Fruit fly (Drosophila melanogaster): Measurements from ENCODE around the gene nmd.

nmd gene

dm6 chr2L:10331066-10331847, 27.5 kb upstream of the nmd start, which contains the start of the genes Schip1 and Cox10 (continued):
- TF ChIP-seq MTF-1 (GFP tag; optimal IDR thresholded peaks at IDR 0.05; ENCODE audit: borderline replicate concordance) = no peak
- peak in 1 of 2 experiments; percentile 29 for TF ChIP-seq bsh (GFP tag; optimal IDR thresholded peaks at IDR 0.05)
- no peak for TF ChIP-seq CG17802 (tag; optimal IDR thresholded peaks at IDR 0.05)
- TF ChIP-seq Ptx1 (GFP tag; IDR thresholded peaks at IDR 0.05) = no peak
- no peak for TF ChIP-seq CG8359 (GFP tag; optimal IDR thresholded peaks at IDR 0.05; ENCODE audit: borderline replicate concordance)
- no peak for TF ChIP-seq CG33213 (GFP tag; optimal IDR thresholded peaks at IDR 0.05)
- TF ChIP-seq CG3163 (GFP tag; optimal IDR thresholded peaks at IDR 0.05) = no peak
- no peak for TF ChIP-seq chinmo (GFP tag; IDR thresholded peaks at IDR 0.05; ENCODE audit: partially characterized antibody)
- no peak for TF ChIP-seq CG7987 (GFP tag; optimal IDR thresholded peaks at IDR 0.05)
- TF ChIP-seq ato (GFP tag; IDR thresholded peaks at IDR 0.05; ENCODE audit: partially characterized antibody) = no peak
- TF ChIP-seq dpn (GFP tag; optimal IDR thresholded peaks at IDR 0.05) = peak in 1 of 2 experiments; percentile 16
- TF ChIP-seq eyg (GFP tag; optimal IDR thresholded peaks at IDR 0.05) = no peak
- no peak for TF ChIP-seq CG2889 (GFP tag; IDR thresholded peaks at IDR 0.05)
- TF ChIP-seq Abd-B (GFP tag; optimal IDR thresholded peaks at IDR 0.05) = no peak
- no peak for TF ChIP-seq Bgb (GFP tag; IDR thresholded peaks at IDR 0.05; ENCODE audit: partially characterized antibody)
- peak; percentile 62 for TF ChIP-seq row (GFP tag; IDR thresholded peaks at IDR 0.05)
- no peak for TF ChIP-seq run (tag; optimal IDR thresholded peaks at IDR 0.05)
- no peak for TF ChIP-seq CG11504 (tag; optimal IDR thresholded peaks at IDR 0.05)
- no peak for TF ChIP-seq CG4360 (GFP tag; IDR thresholded peaks at IDR 0.05)
- TF ChIP-seq fd96Cb (tag; optimal IDR thresholded peaks at IDR 0.05) = no peak
- TF ChIP-seq E2f2 (GFP tag; IDR thresholded peaks at IDR 0.05) = peak; percentile 45; the same call in 1 of the 2 replicates
- TF ChIP-seq salm (tag; optimal IDR thresholded peaks at IDR 0.05) = no peak
- no peak for TF ChIP-seq CHES-1-like (GFP tag; optimal IDR thresholded peaks at IDR 0.05)
- no peak for TF ChIP-seq nom (GFP tag; optimal IDR thresholded peaks at IDR 0.05)
- TF ChIP-seq slp2 (GFP tag; optimal IDR thresholded peaks at IDR 0.05) = no peak
- TF ChIP-seq tx (GFP tag; optimal IDR thresholded peaks at IDR 0.05) = no peak
- no peak for TF ChIP-seq CG7372 (GFP tag; IDR thresholded peaks at IDR 0.05)
- TF ChIP-seq CG4854 (GFP tag; optimal IDR thresholded peaks at IDR 0.05) = no peak
- no peak for TF ChIP-seq Fer2 (tag; optimal IDR thresholded peaks at IDR 0.05)
- no peak for TF ChIP-seq CG42726 (GFP tag; IDR thresholded peaks at IDR 0.05; ENCODE audit: partially characterized antibody)
- TF ChIP-seq CG7271 (tag; optimal IDR thresholded peaks at IDR 0.05) = no peak
- no peak for TF ChIP-seq bowl (GFP tag; IDR thresholded peaks at IDR 0.05)
- no peak for TF ChIP-seq Eip74EF (GFP tag; optimal IDR thresholded peaks at IDR 0.05)
- TF ChIP-seq Hsf (GFP tag; optimal IDR thresholded peaks at IDR 0.05) = no peak
- peak in 1 of 3 experiments; percentile 22 for TF ChIP-seq lola (GFP tag; optimal IDR thresholded peaks at IDR 0.05)
- TF ChIP-seq fd3F (GFP tag; optimal IDR thresholded peaks at IDR 0.05) = no peak
- no peak for TF ChIP-seq Bteb2 (GFP tag; optimal IDR thresholded peaks at IDR 0.05)
- no peak for TF ChIP-seq sens-2 (GFP tag; IDR thresholded peaks at IDR 0.05)
- TF ChIP-seq Ets65A (GFP tag) = no peak
- no peak for TF ChIP-seq CG3838 (GFP tag; optimal IDR thresholded peaks at IDR 0.05)
- TF ChIP-seq kni (GFP tag; optimal IDR thresholded peaks at IDR 0.05) = no peak
- no peak for TF ChIP-seq Atf3 (GFP tag; optimal IDR thresholded peaks at IDR 0.05)
- TF ChIP-seq tna (GFP tag; IDR thresholded peaks at IDR 0.05; ENCODE audit: partially characterized antibody) = no peak
- no peak for TF ChIP-seq CG6683 (GFP tag; optimal IDR thresholded peaks at IDR 0.05)
- no peak for TF ChIP-seq knrl (GFP tag; IDR thresholded peaks at IDR 0.05; ENCODE audit: partially characterized antibody)
- no peak for TF ChIP-seq CG43689 (GFP tag; IDR thresholded peaks at IDR 0.05)
- no peak for TF ChIP-seq hkb (optimal IDR thresholded peaks at IDR 0.05)
- no peak for TF ChIP-seq hkb (GFP tag; IDR thresholded peaks at IDR 0.05)
- TF ChIP-seq mam (GFP tag; optimal IDR thresholded peaks at IDR 0.05) = no peak
